Worm (Caenorhabditis elegans): ENCODE results near the gene tomm-20.

Gene tomm-20

DNA sequence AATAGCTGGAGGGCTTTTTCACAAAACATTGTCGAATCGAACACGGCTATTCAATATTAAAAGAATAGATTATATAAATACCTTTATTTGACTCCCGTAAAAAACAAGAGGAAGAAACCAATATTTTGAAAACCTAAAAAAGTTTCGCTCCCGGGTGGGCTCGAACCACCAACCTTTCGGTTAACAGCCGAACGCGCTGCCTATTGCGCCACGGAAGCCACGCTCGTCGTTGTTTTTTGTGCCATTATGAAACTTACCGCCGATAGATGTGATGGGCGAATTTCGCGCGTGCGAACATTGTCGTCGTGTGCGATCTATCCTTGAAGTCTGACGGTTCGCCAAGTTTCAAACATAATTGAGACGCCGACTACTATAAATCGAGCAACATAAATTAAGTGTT lies 11.4 kb downstream of the tomm-20 start (continued):
- TF ChIP-seq lin-35 (GFP tag; optimal IDR thresholded peaks at IDR 0.05) (peak in 1 of 3 experiments; percentile 16), ceh-58 (GFP tag; IDR thresholded peaks at IDR 0.05) (no peak), attf-3 (GFP tag; conservative IDR thresholded peaks at IDR 0.05) (peak; percentile 54), ztf-28 (GFP tag; IDR thresholded peaks at IDR 0.05) (0 out of 2 replicates have a peak, but pooled peaks have one; percentile 65), hrde-1 (tag; optimal IDR thresholded peaks at IDR 0.05; ENCODE audit: borderline replicate concordance) (peak; percentile 17), ceh-91 (GFP tag; IDR thresholded peaks at IDR 0.05) (no peak), nhr-27 (tag; optimal IDR thresholded peaks at IDR 0.05) (no peak), efl-1 (GFP tag; optimal IDR thresholded peaks at IDR 0.05) (no peak), B0035.1 (tag; optimal IDR thresholded peaks at IDR 0.05) (no peak), ztf-26 (tag; optimal IDR thresholded peaks at IDR 0.05) (peak; percentile 49), snpc-1.1 (tag; optimal IDR thresholded peaks at IDR 0.05; ENCODE audit: insufficient read depth) (peak; percentile 26), nhr-80 (tag; optimal IDR thresholded peaks at IDR 0.05) (no peak), F33H1.4 (GFP tag; IDR thresholded peaks at IDR 0.05) (no peak), F37B4.10 (GFP tag; IDR thresholded peaks at IDR 0.05) (no peak), zim-3 (tag; optimal IDR thresholded peaks at IDR 0.05) (no peak), F57C9.4 (tag; optimal IDR thresholded peaks at IDR 0.05) (no peak), rpc-1 (optimal IDR thresholded peaks at IDR 0.05) (peak; percentile 68), rpc-1 (tag; optimal IDR thresholded peaks at IDR 0.05) (peak; percentile 83), Y53F4B.3 (GFP tag; IDR thresholded peaks at IDR 0.05) (no peak), mcd-1 (GFP tag; IDR thresholded peaks at IDR 0.05) (peak; percentile 43; the same call in 1 of the 2 replicates), ZK185.1 (tag; optimal IDR thresholded peaks at IDR 0.05; ENCODE audit: poor library complexity, severe bottlenecking) (no peak), madf-3 (GFP tag; IDR thresholded peaks at IDR 0.05) (peak; percentile 70; the same call in 1 of the 2 replicates), C17E4.6 (GFP tag; IDR thresholded peaks at IDR 0.05) (no peak), bed-1 (GFP tag; IDR thresholded peaks at IDR 0.05) (no peak), snpc-1.3 (tag; optimal IDR thresholded peaks at IDR 0.05; ENCODE audit: insufficient read depth) (peak; percentile 41), dpff-1 (tag; optimal IDR thresholded peaks at IDR 0.05) (no peak), sdz-38 (tag; optimal IDR thresholded peaks at IDR 0.05) (no peak), madf-10 (tag; optimal IDR thresholded peaks at IDR 0.05) (peak; percentile 30), mel-28 (tag; optimal IDR thresholded peaks at IDR 0.05; ENCODE audit: borderline replicate concordance) (no peak), K11D2.4 (GFP tag; IDR thresholded peaks at IDR 0.05) (no peak), let-526 (GFP tag; IDR thresholded peaks at IDR 0.05) (no peak), F57A8.1 (GFP tag; optimal IDR thresholded peaks at IDR 0.05) (no peak), Y53G8AR.9 (GFP tag; conservative IDR thresholded peaks at IDR 0.05) (no peak), hmg-1.2 (GFP tag; IDR thresholded peaks at IDR 0.05) (peak; percentile 64), ztf-18 (tag; optimal IDR thresholded peaks at IDR 0.05) (peak; percentile 76), pbrm-1 (GFP tag; IDR thresholded peaks at IDR 0.05) (peak; percentile 50; the same call in 1 of the 2 replicates), him-1 (tag; optimal IDR thresholded peaks at IDR 0.05) (peak; percentile 81), dpl-1 (GFP tag; optimal IDR thresholded peaks at IDR 0.05) (no peak), lsl-1 (GFP tag; optimal IDR thresholded peaks at IDR 0.05) (peak; percentile 17), pha-4 (tag; optimal IDR thresholded peaks at IDR 0.05) (no peak), C06A6.2 (GFP tag; conservative IDR thresholded peaks at IDR 0.05) (no peak), aptf-3 (GFP tag; IDR thresholded peaks at IDR 0.05) (no peak), ztf-3 (GFP tag; optimal IDR thresholded peaks at IDR 0.05) (no peak), ceh-27 (GFP tag; optimal IDR thresholded peaks at IDR 0.05) (peak; percentile 21), nhr-179 (tag; optimal IDR thresholded peaks at IDR 0.05) (no peak), F39B2.1 (GFP tag; IDR thresholded peaks at IDR 0.05) (no peak), attf-6 (GFP tag; IDR thresholded peaks at IDR 0.05) (no peak), mxl-1 (tag; optimal IDR thresholded peaks at IDR 0.05) (peak; percentile 18), B0336.3 (GFP tag; IDR thresholded peaks at IDR 0.05) (no peak), ets-4 (GFP tag; optimal IDR thresholded peaks at IDR 0.05) (no peak)
